Worm (Caenorhabditis elegans): ENCODE measurements around the gene tftc-3.

tftc-3 gene

ce11 chrV:10212027-10212426 is 1.9 kb upstream of the tftc-3 start, which contains the start of gene zhit-3:
Gene zhit-3 (minus strand): TSS chrV:10212127.
- TF ChIP-seq unc-62 (GFP tag; optimal IDR thresholded peaks at IDR 0.05) (no peak), daf-12 (tag; optimal IDR thresholded peaks at IDR 0.05) (no peak), nfya-1 (tag; optimal IDR thresholded peaks at IDR 0.05; ENCODE audit: insufficient read depth) (no peak), pha-4 (tag; optimal IDR thresholded peaks at IDR 0.05) (no peak), ceh-82 (tag; optimal IDR thresholded peaks at IDR 0.05) (no peak), ZK546.5 (tag; optimal IDR thresholded peaks at IDR 0.05) (no peak), skn-1 (tag; optimal IDR thresholded peaks at IDR 0.05) (no peak), nhr-77 (tag; optimal IDR thresholded peaks at IDR 0.05) (no peak), mml-1 (tag; optimal IDR thresholded peaks at IDR 0.05) (no peak), mdl-1 (tag; optimal IDR thresholded peaks at IDR 0.05) (no peak), lin-15B (tag; optimal IDR thresholded peaks at IDR 0.05) (no peak), tbx-2 (tag; optimal IDR thresholded peaks at IDR 0.05) (no peak), aly-2 (tag; optimal IDR thresholded peaks at IDR 0.05) (no peak), lsy-12 (tag; optimal IDR thresholded peaks at IDR 0.05) (no peak), sea-2 (GFP tag; optimal IDR thresholded peaks at IDR 0.05) (no peak), nhr-28 (tag; optimal IDR thresholded peaks at IDR 0.05) (no peak)

- no peak for TF ChIP-seq ama-1 (optimal IDR thresholded peaks at IDR 0.05)
These were observed 3.6 kb downstream of the tftc-3 start, which contains the start of gene rpc-25 for ce11 chrV:10206502-10206901. Gene rpc-25 (minus strand): TSS chrV:10206602.

DNA sequence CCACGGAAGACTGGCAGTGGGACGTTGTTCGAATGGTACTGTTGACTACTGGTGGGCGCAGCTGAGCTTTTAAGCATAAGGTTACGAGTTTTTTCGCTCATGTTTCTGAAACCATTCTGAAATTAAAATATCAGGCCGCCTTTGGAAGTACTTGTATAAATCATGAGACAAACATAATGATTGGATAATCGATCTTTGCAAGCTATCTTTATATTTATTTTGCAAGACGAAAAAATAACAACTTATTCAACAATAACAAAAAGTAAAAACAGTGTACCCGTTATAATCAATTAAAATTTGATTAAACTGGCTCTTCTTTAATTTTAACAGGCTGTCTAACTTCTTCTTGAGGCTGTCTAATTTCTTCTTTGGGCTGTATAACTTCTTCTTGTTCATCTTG is 4.7 kb downstream of the tftc-3 start, which contains the start of gene ZK856.16:
Gene ZK856.16, minus strand, starts transcription at position 101 of the 400 bp plus-strand sequence.
- TF ChIP-seq pha-4 (tag; optimal IDR thresholded peaks at IDR 0.05) (no peak), ceh-82 (tag; optimal IDR thresholded peaks at IDR 0.05) (no peak), tbx-2 (tag; optimal IDR thresholded peaks at IDR 0.05) (no peak), nhr-77 (tag; optimal IDR thresholded peaks at IDR 0.05) (no peak), fkh-2 (tag; optimal IDR thresholded peaks at IDR 0.05) (no peak), fos-1 (tag; optimal IDR thresholded peaks at IDR 0.05) (no peak), elt-1 (tag; optimal IDR thresholded peaks at IDR 0.05) (no peak), aly-2 (tag; optimal IDR thresholded peaks at IDR 0.05) (no peak), daf-12 (tag; optimal IDR thresholded peaks at IDR 0.05) (no peak), mdl-1 (tag; optimal IDR thresholded peaks at IDR 0.05) (no peak), ama-1 (optimal IDR thresholded peaks at IDR 0.05) (no peak), ztf-11 (tag; optimal IDR thresholded peaks at IDR 0.05) (no peak), unc-62 (GFP tag; optimal IDR thresholded peaks at IDR 0.05) (no peak)

ce11 chrV:10204863-10205338 is 5.2 kb downstream of the tftc-3 start, which contains the start of the genes ZK856.19 and ZK856.11:
Gene ZK856.19 (minus strand): TSS chrV:10204913.
Gene ZK856.11 (minus strand): TSS chrV:10204938.
- TF ChIP-seq sea-2 (GFP tag; optimal IDR thresholded peaks at IDR 0.05) (no peak), egl-5 (tag; optimal IDR thresholded peaks at IDR 0.05) (no peak), nhr-23 (tag; optimal IDR thresholded peaks at IDR 0.05) (peak; percentile 68), nfya-1 (tag; optimal IDR thresholded peaks at IDR 0.05; ENCODE audit: insufficient read depth) (peak; percentile 61), unc-39 (tag; optimal IDR thresholded peaks at IDR 0.05) (no peak), nhr-11 (tag; optimal IDR thresholded peaks at IDR 0.05) (no peak), elt-2 (tag; optimal IDR thresholded peaks at IDR 0.05) (peak; percentile 43), mdl-1 (tag; optimal IDR thresholded peaks at IDR 0.05) (no peak), elt-3 (tag; optimal IDR thresholded peaks at IDR 0.05) (no peak), ceh-28 (tag; optimal IDR thresholded peaks at IDR 0.05) (peak; percentile 33), aly-2 (tag; optimal IDR thresholded peaks at IDR 0.05) (no peak), zag-1 (tag; optimal IDR thresholded peaks at IDR 0.05) (no peak), mml-1 (tag; optimal IDR thresholded peaks at IDR 0.05) (no peak), skn-1 (tag; optimal IDR thresholded peaks at IDR 0.05) (no peak), nhr-43 (tag; optimal IDR thresholded peaks at IDR 0.05; ENCODE audit: poor library complexity, severe bottlenecking) (peak; percentile 59), lin-39 (tag; optimal IDR thresholded peaks at IDR 0.05) (no peak), hmg-11 (tag; optimal IDR thresholded peaks at IDR 0.05) (peak; percentile 28), fos-1 (tag; optimal IDR thresholded peaks at IDR 0.05) (no peak), egl-27 (tag; optimal IDR thresholded peaks at IDR 0.05) (no peak), elt-1 (tag; optimal IDR thresholded peaks at IDR 0.05) (no peak), ama-1 (optimal IDR thresholded peaks at IDR 0.05) (no peak), nhr-28 (tag; optimal IDR thresholded peaks at IDR 0.05) (no peak), snpc-4 (tag; optimal IDR thresholded peaks at IDR 0.05) (peak; percentile 60), ZK546.5 (tag; optimal IDR thresholded peaks at IDR 0.05) (no peak), fkh-2 (tag; optimal IDR thresholded peaks at IDR 0.05) (no peak), eor-1 (tag; optimal IDR thresholded peaks at IDR 0.05) (no peak), fkh-10 (GFP tag; optimal IDR thresholded peaks at IDR 0.05) (peak; percentile 28), nhr-237 (tag; optimal IDR thresholded peaks at IDR 0.05) (no peak), jun-1 (tag; optimal IDR thresholded peaks at IDR 0.05) (peak; percentile 39), lin-15B (tag; optimal IDR thresholded peaks at IDR 0.05) (peak; percentile 92), nhr-77 (tag; optimal IDR thresholded peaks at IDR 0.05) (no peak), nhr-25 (tag; optimal IDR thresholded peaks at IDR 0.05) (no peak), nhr-12 (tag; optimal IDR thresholded peaks at IDR 0.05) (no peak), tbx-2 (tag; optimal IDR thresholded peaks at IDR 0.05) (peak; percentile 29), ceh-82 (tag; optimal IDR thresholded peaks at IDR 0.05) (no peak), pha-4 (tag; optimal IDR thresholded peaks at IDR 0.05) (peak; percentile 88), nhr-67 (tag; optimal IDR thresholded peaks at IDR 0.05) (no peak), ztf-11 (tag; optimal IDR thresholded peaks at IDR 0.05) (no peak), ceh-16 (tag; optimal IDR thresholded peaks at IDR 0.05) (no peak), nhr-76 (tag; optimal IDR thresholded peaks at IDR 0.05) (no peak), ceh-9 (tag; optimal IDR thresholded peaks at IDR 0.05) (no peak)
